Fruit fly (Drosophila melanogaster): ENCODE measurements around the gene mab-21.

mab-21 gene

dm6 chrX:6024638-6025037 lies 11.7 kb upstream of the mab-21 start (continued):
- TF ChIP-seq CG7745 (tag; optimal IDR thresholded peaks at IDR 0.05) (peak; percentile 0), ci (GFP tag; IDR thresholded peaks at IDR 0.05) (peak; percentile 56; the same call in 1 of the 3 replicates), Abd-B (GFP tag; optimal IDR thresholded peaks at IDR 0.05) (peak; percentile 35), peb (GFP tag; IDR thresholded peaks at IDR 0.05) (peak; percentile 25; the same call in 1 of the 2 replicates), nom (GFP tag; optimal IDR thresholded peaks at IDR 0.05) (no peak), Fer3 (tag; optimal IDR thresholded peaks at IDR 0.05) (no peak), CG11093 (GFP tag; IDR thresholded peaks at IDR 0.05) (no peak), CG18599 (GFP tag; optimal IDR thresholded peaks at IDR 0.05) (peak; percentile 26), dm (GFP tag; optimal IDR thresholded peaks at IDR 0.05) (peak; percentile 1), dysf (GFP tag; IDR thresholded peaks at IDR 0.05) (peak; percentile 61; the same call in 2 of the 3 replicates), CG16815 (GFP tag; optimal IDR thresholded peaks at IDR 0.05) (peak; percentile 61), CG4360 (GFP tag; IDR thresholded peaks at IDR 0.05) (peak; percentile 14; the same call in 1 of the 2 replicates), Hand (GFP tag; optimal IDR thresholded peaks at IDR 0.05) (no peak), Dp (GFP tag; optimal IDR thresholded peaks at IDR 0.05) (no peak), CG15011 (GFP tag; optimal IDR thresholded peaks at IDR 0.05) (no peak), CG5245 (GFP tag; optimal IDR thresholded peaks at IDR 0.05) (peak; percentile 21), yki (optimal IDR thresholded peaks at IDR 0.05) (no peak), Sry-δ (GFP tag; optimal IDR thresholded peaks at IDR 0.05) (no peak), Xrp1 (GFP tag; IDR thresholded peaks at IDR 0.05) (peak; percentile 75), ranshi (GFP tag; IDR thresholded peaks at IDR 0.05) (peak; percentile 44; the same call in 1 of the 2 replicates), abd-A (tag; optimal IDR thresholded peaks at IDR 0.05) (no peak), esg (GFP tag; conservative IDR thresholded peaks at IDR 0.05) (0 out of 2 replicates have a peak, but pooled peaks have one; percentile 37), BtbVII (GFP tag; optimal IDR thresholded peaks at IDR 0.05) (no peak), CG6654 (GFP tag; optimal IDR thresholded peaks at IDR 0.05) (peak; percentile 31), insv (GFP tag; optimal IDR thresholded peaks at IDR 0.05) (no peak), CG5953 (GFP tag; IDR thresholded peaks at IDR 0.05) (no peak), CG14710 (tag; optimal IDR thresholded peaks at IDR 0.05) (peak; percentile 57), pros (GFP tag; optimal IDR thresholded peaks at IDR 0.05) (no peak), usp (GFP tag; optimal IDR thresholded peaks at IDR 0.05) (no peak), HLH4C (GFP tag; IDR thresholded peaks at IDR 0.05; ENCODE audit: partially characterized antibody) (no peak), Bgb (GFP tag; IDR thresholded peaks at IDR 0.05; ENCODE audit: partially characterized antibody) (no peak), Sin3A (optimal IDR thresholded peaks at IDR 0.05) (no peak), HmgZ (tag; optimal IDR thresholded peaks at IDR 0.05) (no peak), seq (GFP tag; IDR thresholded peaks at IDR 0.05) (0 out of 2 replicates have a peak, but pooled peaks have one; percentile 21), PHDP (tag; optimal IDR thresholded peaks at IDR 0.05) (no peak), Med (GFP tag) (peak; percentile 91), bab2 (GFP tag; optimal IDR thresholded peaks at IDR 0.05) (peak; percentile 35), zfh1 (GFP tag; IDR thresholded peaks at IDR 0.05) (peak; percentile 80), Opbp (GFP tag; IDR thresholded peaks at IDR 0.05; ENCODE audit: partially characterized antibody) (no peak), luna (GFP tag; optimal IDR thresholded peaks at IDR 0.05) (no peak), Dfd (GFP tag; optimal IDR thresholded peaks at IDR 0.05) (no peak), chinmo (GFP tag; IDR thresholded peaks at IDR 0.05; ENCODE audit: partially characterized antibody) (no peak), CG10147 (GFP tag; optimal IDR thresholded peaks at IDR 0.05) (no peak), D19B (GFP tag; optimal IDR thresholded peaks at IDR 0.05) (no peak), CG2889 (GFP tag; IDR thresholded peaks at IDR 0.05) (no peak), CG15601 (tag; optimal IDR thresholded peaks at IDR 0.05) (peak; percentile 15), pfk (GFP tag; optimal IDR thresholded peaks at IDR 0.05) (no peak), CG17186 (GFP tag; optimal IDR thresholded peaks at IDR 0.05) (no peak), repo (GFP tag; optimal IDR thresholded peaks at IDR 0.05) (peak; percentile 55), CG4730 (GFP tag; IDR thresholded peaks at IDR 0.05) (no peak), stwl (tag; optimal IDR thresholded peaks at IDR 0.05) (no peak)
